Fruit fly (Drosophila melanogaster) Kc167 (cell line): ENCODE results near the gene spri.

Experiments
- Myc ChIP-seq: fragments of >200 bp; optimal IDR thresholded peaks from 2 replicates; lab custom pipeline; 2017; ENCODE audit warnings: missing external identifiers
- Sin3A ChIP-seq: fragments of >200 bp; optimal IDR thresholded peaks from 2 replicates; lab custom pipeline; 2018; ENCODE audit warnings: missing external identifiers
- insv ChIP-seq: fragments of >200 bp; optimal IDR thresholded peaks from 3 replicates; lab custom pipeline; 2018; ENCODE audit warnings: missing external identifiers
- psq ChIP-seq: fragments of >200 bp; optimal IDR thresholded peaks from 2 replicates; lab custom pipeline; 2017; ENCODE audit warnings: missing external identifiers
- ttk ChIP-seq: sonication (Bioruptor generic); optimal IDR thresholded peaks from 2 replicates; lab custom pipeline; 2017; ENCODE audit warnings: missing external identifiers

dm6 chrX:10487964-10488605 lies 97.1 kb downstream of the spri start:
- TF ChIP-seq psq, result no peak
- TF ChIP-seq Myc, result no peak
- TF ChIP-seq ttk (lab: Kevin White, UChicago), result no peak
- no peak for TF ChIP-seq Sin3A
- TF ChIP-seq insv (lab: Kevin White, UChicago), result no peak
